Worm (Caenorhabditis elegans) whole organism, early embryonic: ENCODE measurements around the gene hil-2.

Experiments
- B0310.2 ChIP-seq: sonication (generic microtip); optimal IDR thresholded peaks from 2 replicates; lab custom pipeline; 2016; ENCODE audit warnings: mild to moderate bottlenecking, missing genetic modification characterization, missing compliant biosample characterization
- F13C5.2 ChIP-seq: sonication (generic microtip); optimal IDR thresholded peaks from 2 replicates; lab custom pipeline; 2017; ENCODE audit warnings: mild to moderate bottlenecking, missing genetic modification characterization, inconsistent platforms, missing compliant biosample characterization
- aly-1 ChIP-seq: sonication (generic microtip); optimal IDR thresholded peaks from 2 replicates; lab custom pipeline; 2016; ENCODE audit warnings: missing genetic modification characterization, missing compliant biosample characterization
- ama-1 ChIP-seq: fragments of 150-350 bp; optimal IDR thresholded peaks from 2 replicates; lab custom pipeline; 2014
- ceh-13 ChIP-seq: fragments of 200-800 bp; sonication (Bioruptor generic); optimal IDR thresholded peaks from 2 replicates; lab custom pipeline; 2018; ENCODE audit warnings: mild to moderate bottlenecking, missing genetic modification characterization, missing compliant biosample characterization
- ceh-36 ChIP-seq: sonication (generic microtip); optimal IDR thresholded peaks from 2 replicates; lab custom pipeline; 2016; ENCODE audit warnings: missing genetic modification characterization, inconsistent platforms, missing compliant biosample characterization
- ets-7 ChIP-seq: sonication (generic microtip); optimal IDR thresholded peaks from 2 replicates; lab custom pipeline; 2016; ENCODE audit warnings: missing genotype, missing genetic modification characterization, missing compliant biosample characterization
- flt-1 ChIP-seq: fragments of 200-800 bp; sonication (Bioruptor generic); IDR thresholded peaks from 2 replicates; pipeline ENCODE4 v1.3.6; 2022; ENCODE audit warnings: missing genetic modification characterization, missing compliant biosample characterization
- hmbx-1 ChIP-seq: sonication (generic microtip); optimal IDR thresholded peaks from 2 replicates; lab custom pipeline; 2016; ENCODE audit warnings: mild to moderate bottlenecking, missing genetic modification characterization, missing compliant biosample characterization
- hmg-4 ChIP-seq: fragments of 200-800 bp; sonication (Bioruptor generic); optimal IDR thresholded peaks from 2 replicates; lab custom pipeline; 2018; ENCODE audit warnings: mild to moderate bottlenecking, missing genetic modification characterization, missing compliant biosample characterization
- hnd-1 ChIP-seq: sonication (generic microtip); optimal IDR thresholded peaks from 2 replicates; lab custom pipeline; 2016; ENCODE audit warnings: missing genetic modification characterization, missing compliant biosample characterization
- pes-1 ChIP-seq: fragments of 200-800 bp; sonication (Bioruptor generic); IDR thresholded peaks from 2 replicates; pipeline ENCODE4 v1.3.6; 2022; ENCODE audit warnings: missing genetic modification reagents, missing genetic modification characterization, missing compliant biosample characterization
- scrt-1 ChIP-seq: fragments of 200-800 bp; sonication (Bioruptor generic); IDR thresholded peaks from 2 replicates; pipeline ENCODE4 v1.3.6; 2022; ENCODE audit warnings: missing genetic modification characterization, missing compliant biosample characterization
- sea-1 ChIP-seq: fragments of 200-800 bp; sonication (Bioruptor generic); conservative IDR thresholded peaks from 2 replicates; pipeline ENCODE4 v1.3.6; 2022; ENCODE audit warnings: missing genetic modification characterization, missing compliant biosample characterization
- tbx-11 ChIP-seq: fragments of 200-800 bp; sonication (Bioruptor generic); IDR thresholded peaks from 2 replicates; pipeline ENCODE4 v1.3.6; 2022; ENCODE audit warnings: missing genetic modification characterization, missing compliant biosample characterization
- tbx-37 ChIP-seq: fragments of 200-800 bp; sonication (Bioruptor generic); conservative IDR thresholded peaks from 2 replicates; pipeline ENCODE4 v1.3.6; 2022; ENCODE audit warnings: missing genetic modification reagents, missing genetic modification characterization, missing compliant biosample characterization
- tra-4 ChIP-seq: sonication (generic microtip); optimal IDR thresholded peaks from 2 replicates; lab custom pipeline; 2017; ENCODE audit warnings: missing genetic modification characterization, missing compliant biosample characterization

Gene hil-2

ce11 chrIV:6263244-6263643 lies 30.8 kb upstream of the hil-2 start, which contains the start of gene srv-28:
Gene srv-28 (minus strand): TSS chrIV:6263344.
- TF ChIP-seq ets-7 (tag; lab: Kevin White, UChicago) (no peak), pes-1 (GFP tag; lab: Robert Waterston, UW) (no peak), aly-1 (tag; lab: Kevin White, UChicago) (no peak), hnd-1 (tag; lab: Kevin White, UChicago) (no peak), B0310.2 (no peak), ama-1 (lab: Kevin White, UChicago) (no peak)

DNA sequence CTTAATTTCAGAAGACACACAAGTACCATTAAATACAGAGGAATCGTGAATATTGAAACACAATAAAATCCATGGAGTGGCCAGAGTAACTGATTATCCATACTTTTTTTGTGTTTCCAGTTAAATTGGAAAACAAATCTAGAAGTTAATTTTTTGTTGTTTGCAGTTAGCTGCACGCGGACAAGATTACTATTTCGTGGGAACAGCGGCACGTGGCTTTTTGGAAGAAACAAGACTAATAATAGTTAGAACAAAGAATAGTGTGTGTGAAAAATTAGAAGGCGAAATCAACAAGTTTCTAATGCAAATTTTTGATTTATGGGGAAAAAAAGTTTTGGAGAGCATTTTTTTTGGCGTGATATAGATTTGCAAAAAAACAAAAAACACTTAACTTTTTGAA lies 27.5 kb upstream of the hil-2 start, which contains the start of gene srv-29:
Gene srv-29 (minus strand): TSS at position 101 of the 400 bp plus-strand sequence.
- no peak for TF ChIP-seq scrt-1
- no peak for TF ChIP-seq B0310.2
- no peak for TF ChIP-seq hmg-4
- no peak for TF ChIP-seq hmbx-1 (tag; lab: Kevin White, UChicago)
- TF ChIP-seq flt-1 (GFP tag; lab: Robert Waterston, UW), result no peak
- TF ChIP-seq tra-4 (tag; lab: Kevin White, UChicago), result no peak
- no peak for TF ChIP-seq F13C5.2 (tag; lab: Kevin White, UChicago)
- no peak for TF ChIP-seq aly-1 (tag; lab: Kevin White, UChicago)
- TF ChIP-seq ceh-13 (GFP tag; lab: Kevin White, UChicago), result no peak
- no peak for TF ChIP-seq sea-1 (GFP tag; lab: Robert Waterston, UW)
- no peak for TF ChIP-seq tbx-11 (GFP tag; lab: Robert Waterston, UW)
- TF ChIP-seq ama-1 (lab: Kevin White, UChicago), result no peak
- TF ChIP-seq tbx-37 (GFP tag; lab: Robert Waterston, UW), result no peak
- TF ChIP-seq ceh-36 (tag; lab: Kevin White, UChicago), result no peak

- TF ChIP-seq pes-1 (GFP tag; lab: Robert Waterston, UW), result no peak
- TF ChIP-seq aly-1 (tag; lab: Kevin White, UChicago), result no peak
- TF ChIP-seq tra-4 (tag; lab: Kevin White, UChicago), result no peak
Observed at ce11 chrIV:6269346-6269745, 24.7 kb upstream of the hil-2 start, which contains the start of gene srv-30. Gene srv-30 (minus strand): TSS chrIV:6269446.

- TF ChIP-seq tra-4 (tag; lab: Kevin White, UChicago) (no peak), ceh-13 (GFP tag; lab: Kevin White, UChicago) (no peak), tbx-37 (GFP tag; lab: Robert Waterston, UW) (no peak), B0310.2 (no peak), pes-1 (GFP tag; lab: Robert Waterston, UW) (no peak), flt-1 (GFP tag; lab: Robert Waterston, UW) (no peak), sea-1 (GFP tag; lab: Robert Waterston, UW) (no peak), scrt-1 (no peak), ets-7 (tag; lab: Kevin White, UChicago) (no peak), hmg-4 (no peak)
Observed at ce11 chrIV:6271923-6272322, 22.1 kb upstream of the hil-2 start, which contains the start of gene srv-31. Gene srv-31 (minus strand): TSS chrIV:6272023.

- TF ChIP-seq scrt-1, result no peak
- no peak for TF ChIP-seq pes-1 (GFP tag; lab: Robert Waterston, UW)
- no peak for TF ChIP-seq aly-1 (tag; lab: Kevin White, UChicago)
- no peak for TF ChIP-seq hnd-1 (tag; lab: Kevin White, UChicago)
- no peak for TF ChIP-seq tbx-37 (GFP tag; lab: Robert Waterston, UW)
- no peak for TF ChIP-seq ets-7 (tag; lab: Kevin White, UChicago)
- no peak for TF ChIP-seq B0310.2
- no peak for TF ChIP-seq hmbx-1 (tag; lab: Kevin White, UChicago)
- TF ChIP-seq tbx-11 (GFP tag; lab: Robert Waterston, UW), result no peak
Observed at ce11 chrIV:6275671-6276209, 18.3 kb upstream of the hil-2 start, which contains the start of the genes aat-4 and T13A10.1. Gene aat-4 (minus strand): TSS chrIV:6275721. Gene T13A10.1 (plus strand): TSS chrIV:6276081.

DNA sequence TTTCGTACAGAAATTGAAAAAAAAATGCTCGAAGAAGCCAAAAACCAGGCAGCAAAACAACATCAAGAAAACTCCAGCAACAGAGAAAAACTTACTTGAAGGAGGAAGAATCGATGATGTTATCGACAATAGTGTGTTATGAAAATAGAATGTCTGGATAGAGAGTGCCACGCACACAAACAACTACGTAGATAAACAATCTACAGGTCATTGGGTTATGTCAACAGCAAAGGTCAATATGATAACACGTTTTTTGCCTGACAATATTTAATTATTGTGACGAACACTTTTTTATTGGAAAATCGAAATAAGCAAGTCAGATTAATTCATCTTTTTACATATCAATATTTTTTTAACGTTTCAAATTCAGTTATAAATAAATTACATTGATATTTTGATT lies 14.6 kb upstream of the hil-2 start, which contains the start of gene sams-5:
Gene sams-5 (minus strand): TSS at position 131 of the 400 bp plus-strand sequence.
- TF ChIP-seq tra-4 (tag; lab: Kevin White, UChicago), result no peak
- TF ChIP-seq tbx-11 (GFP tag; lab: Robert Waterston, UW), result no peak
- TF ChIP-seq F13C5.2 (tag; lab: Kevin White, UChicago), result no peak

DNA sequence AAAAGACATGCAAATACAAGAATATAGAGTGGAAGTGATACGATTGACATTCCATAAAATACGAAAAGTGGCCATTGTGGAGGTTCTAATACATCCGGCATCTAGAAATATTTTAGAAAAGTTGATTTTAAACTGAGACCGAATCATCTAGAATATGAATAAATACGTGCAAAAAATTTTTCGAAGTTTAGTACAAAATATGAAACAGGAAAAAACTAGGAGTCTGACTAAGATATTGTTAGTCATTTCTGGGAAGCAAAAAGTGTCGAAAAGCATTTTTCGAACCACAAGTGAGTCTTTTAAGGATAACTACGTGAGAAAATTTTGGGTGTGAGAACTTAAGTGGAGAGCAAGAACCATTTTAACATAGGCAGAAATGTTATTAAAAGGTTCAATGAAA lies 11.9 kb upstream of the hil-2 start, which contains the start of gene srv-32:
Gene srv-32 (minus strand): TSS at position 101 of the 400 bp plus-strand sequence.
- TF ChIP-seq tbx-37 (GFP tag; lab: Robert Waterston, UW) (no peak), B0310.2 (no peak), F13C5.2 (tag; lab: Kevin White, UChicago) (no peak), aly-1 (tag; lab: Kevin White, UChicago) (no peak), ceh-36 (tag; lab: Kevin White, UChicago) (no peak), hnd-1 (tag; lab: Kevin White, UChicago) (no peak), ets-7 (tag; lab: Kevin White, UChicago) (no peak), tra-4 (tag; lab: Kevin White, UChicago) (no peak), flt-1 (GFP tag; lab: Robert Waterston, UW) (no peak), ama-1 (lab: Kevin White, UChicago) (no peak), tbx-11 (GFP tag; lab: Robert Waterston, UW) (no peak), scrt-1 (no peak), ceh-13 (GFP tag; lab: Kevin White, UChicago) (no peak), pes-1 (GFP tag; lab: Robert Waterston, UW) (no peak), sea-1 (GFP tag; lab: Robert Waterston, UW) (no peak), hmg-4 (no peak), hmbx-1 (tag; lab: Kevin White, UChicago) (no peak)
